Worm (Caenorhabditis elegans) whole organism, early embryonic: Measurements from ENCODE around the gene F56C3.10.

Experiments used
- B0310.2 ChIP-seq: sonication (generic microtip); optimal IDR thresholded peaks from 2 replicates; lab custom pipeline; 2016; ENCODE audit warnings: mild to moderate bottlenecking, missing genetic modification characterization, missing compliant biosample characterization
- F13C5.2 ChIP-seq: sonication (generic microtip); optimal IDR thresholded peaks from 2 replicates; lab custom pipeline; 2017; ENCODE audit warnings: mild to moderate bottlenecking, missing genetic modification characterization, inconsistent platforms, missing compliant biosample characterization
- aly-1 ChIP-seq: sonication (generic microtip); optimal IDR thresholded peaks from 2 replicates; lab custom pipeline; 2016; ENCODE audit warnings: missing genetic modification characterization, missing compliant biosample characterization
- ama-1 ChIP-seq: fragments of 150-350 bp; optimal IDR thresholded peaks from 2 replicates; lab custom pipeline; 2014
- ceh-13 ChIP-seq: fragments of 200-800 bp; sonication (Bioruptor generic); optimal IDR thresholded peaks from 2 replicates; lab custom pipeline; 2018; ENCODE audit warnings: mild to moderate bottlenecking, missing genetic modification characterization, missing compliant biosample characterization
- ceh-36 ChIP-seq: sonication (generic microtip); optimal IDR thresholded peaks from 2 replicates; lab custom pipeline; 2016; ENCODE audit warnings: missing genetic modification characterization, inconsistent platforms, missing compliant biosample characterization
- ets-7 ChIP-seq: sonication (generic microtip); optimal IDR thresholded peaks from 2 replicates; lab custom pipeline; 2016; ENCODE audit warnings: missing genotype, missing genetic modification characterization, missing compliant biosample characterization
- flt-1 ChIP-seq: fragments of 200-800 bp; sonication (Bioruptor generic); IDR thresholded peaks from 2 replicates; pipeline ENCODE4 v1.3.6; 2022; ENCODE audit warnings: missing genetic modification characterization, missing compliant biosample characterization
- hmbx-1 ChIP-seq: sonication (generic microtip); optimal IDR thresholded peaks from 2 replicates; lab custom pipeline; 2016; ENCODE audit warnings: mild to moderate bottlenecking, missing genetic modification characterization, missing compliant biosample characterization
- hmg-4 ChIP-seq: fragments of 200-800 bp; sonication (Bioruptor generic); optimal IDR thresholded peaks from 2 replicates; lab custom pipeline; 2018; ENCODE audit warnings: mild to moderate bottlenecking, missing genetic modification characterization, missing compliant biosample characterization
- hnd-1 ChIP-seq: sonication (generic microtip); optimal IDR thresholded peaks from 2 replicates; lab custom pipeline; 2016; ENCODE audit warnings: missing genetic modification characterization, missing compliant biosample characterization
- pes-1 ChIP-seq: fragments of 200-800 bp; sonication (Bioruptor generic); IDR thresholded peaks from 2 replicates; pipeline ENCODE4 v1.3.6; 2022; ENCODE audit warnings: missing genetic modification reagents, missing genetic modification characterization, missing compliant biosample characterization
- scrt-1 ChIP-seq: fragments of 200-800 bp; sonication (Bioruptor generic); IDR thresholded peaks from 2 replicates; pipeline ENCODE4 v1.3.6; 2022; ENCODE audit warnings: missing genetic modification characterization, missing compliant biosample characterization
- sea-1 ChIP-seq: fragments of 200-800 bp; sonication (Bioruptor generic); conservative IDR thresholded peaks from 2 replicates; pipeline ENCODE4 v1.3.6; 2022; ENCODE audit warnings: missing genetic modification characterization, missing compliant biosample characterization
- tbx-11 ChIP-seq: fragments of 200-800 bp; sonication (Bioruptor generic); IDR thresholded peaks from 2 replicates; pipeline ENCODE4 v1.3.6; 2022; ENCODE audit warnings: missing genetic modification characterization, missing compliant biosample characterization
- tbx-37 ChIP-seq: fragments of 200-800 bp; sonication (Bioruptor generic); conservative IDR thresholded peaks from 2 replicates; pipeline ENCODE4 v1.3.6; 2022; ENCODE audit warnings: missing genetic modification reagents, missing genetic modification characterization, missing compliant biosample characterization
- tra-4 ChIP-seq: sonication (generic microtip); optimal IDR thresholded peaks from 2 replicates; lab custom pipeline; 2017; ENCODE audit warnings: missing genetic modification characterization, missing compliant biosample characterization

The F56C3.10 gene

ce11 chrX:1393891-1394290 lies 12.4 kb upstream of the F56C3.10 start, which contains the start of gene F56C3.9:
TSS of gene F56C3.9 (minus strand) at chrX:1393991.
- TF ChIP-seq tra-4 (no peak), F13C5.2 (tag; lab: Kevin White, UChicago) (no peak), hmbx-1 (tag; lab: Kevin White, UChicago) (no peak), ets-7 (tag; lab: Kevin White, UChicago) (no peak), ceh-13 (GFP tag; lab: Kevin White, UChicago) (no peak), flt-1 (GFP tag; lab: Robert Waterston, UW) (no peak), hmg-4 (GFP tag; lab: Kevin White, UChicago) (no peak), ceh-36 (no peak)

- TF ChIP-seq flt-1 (GFP tag; lab: Robert Waterston, UW) (no peak), aly-1 (tag; lab: Kevin White, UChicago) (no peak), ceh-13 (GFP tag; lab: Kevin White, UChicago) (no peak), tbx-11 (no peak), sea-1 (GFP tag; lab: Robert Waterston, UW) (no peak), B0310.2 (tag; lab: Kevin White, UChicago) (no peak), scrt-1 (no peak), ama-1 (lab: Kevin White, UChicago) (no peak), hnd-1 (no peak), F13C5.2 (tag; lab: Kevin White, UChicago) (no peak), tbx-37 (GFP tag; lab: Robert Waterston, UW) (no peak), hmbx-1 (tag; lab: Kevin White, UChicago) (no peak), tra-4 (no peak), ets-7 (tag; lab: Kevin White, UChicago) (no peak)
These were observed 8.0 kb upstream of the F56C3.10 start for ce11 chrX:1389382-1389983.

ce11 chrX:1386893-1387367 lies 5.5 kb upstream of the F56C3.10 start, which contains the start of gene F56C3.1:
TSS of gene F56C3.1 (plus strand) at chrX:1387317.
- no peak for TF ChIP-seq flt-1 (GFP tag; lab: Robert Waterston, UW)
- TF ChIP-seq hnd-1: no peak
- no peak for TF ChIP-seq tra-4
- TF ChIP-seq ceh-36: no peak
- TF ChIP-seq B0310.2 (tag; lab: Kevin White, UChicago): no peak
- no peak for TF ChIP-seq scrt-1
- TF ChIP-seq hmbx-1 (tag; lab: Kevin White, UChicago): no peak
- no peak for TF ChIP-seq tbx-11
- TF ChIP-seq ets-7 (tag; lab: Kevin White, UChicago): no peak
- TF ChIP-seq ceh-13 (GFP tag; lab: Kevin White, UChicago): no peak
- TF ChIP-seq ama-1 (lab: Kevin White, UChicago): no peak
- TF ChIP-seq sea-1 (GFP tag; lab: Robert Waterston, UW): no peak; the same call in 1 of the 2 replicates
- TF ChIP-seq hmg-4 (GFP tag; lab: Kevin White, UChicago): no peak
- TF ChIP-seq tbx-37 (GFP tag; lab: Robert Waterston, UW): no peak
- no peak for TF ChIP-seq aly-1 (tag; lab: Kevin White, UChicago)

- no peak for TF ChIP-seq tbx-37 (GFP tag; lab: Robert Waterston, UW)
- TF ChIP-seq hnd-1: no peak
- no peak for TF ChIP-seq ceh-13 (GFP tag; lab: Kevin White, UChicago)
- TF ChIP-seq ama-1 (lab: Kevin White, UChicago): no peak
- no peak for TF ChIP-seq scrt-1
- no peak for TF ChIP-seq hmbx-1 (tag; lab: Kevin White, UChicago)
- no peak for TF ChIP-seq B0310.2 (tag; lab: Kevin White, UChicago)
- TF ChIP-seq hmg-4 (GFP tag; lab: Kevin White, UChicago): no peak
- TF ChIP-seq aly-1 (tag; lab: Kevin White, UChicago): no peak
- TF ChIP-seq tra-4: no peak
- no peak for TF ChIP-seq pes-1 (GFP tag; lab: Robert Waterston, UW)
- TF ChIP-seq ceh-36: no peak
- no peak for TF ChIP-seq ets-7 (tag; lab: Kevin White, UChicago)
- TF ChIP-seq sea-1 (GFP tag; lab: Robert Waterston, UW): no peak
- no peak for TF ChIP-seq flt-1 (GFP tag; lab: Robert Waterston, UW)
- no peak for TF ChIP-seq F13C5.2 (tag; lab: Kevin White, UChicago)
- TF ChIP-seq tbx-11: no peak
These were observed 3.1 kb upstream of the F56C3.10 start, which contains the start of gene F56C3.8 for ce11 chrX:1384538-1384937. TSS of gene F56C3.8 (minus strand) at chrX:1384638.

ce11 chrX:1383546-1383945 lies 2.1 kb upstream of the F56C3.10 start:
- TF ChIP-seq ceh-36 (no peak), ama-1 (lab: Kevin White, UChicago) (no peak), hnd-1 (no peak), F13C5.2 (tag; lab: Kevin White, UChicago) (no peak), tbx-37 (GFP tag; lab: Robert Waterston, UW) (no peak), scrt-1 (no peak), ets-7 (tag; lab: Kevin White, UChicago) (no peak), hmbx-1 (tag; lab: Kevin White, UChicago) (no peak), flt-1 (GFP tag; lab: Robert Waterston, UW) (no peak), B0310.2 (tag; lab: Kevin White, UChicago) (no peak), tra-4 (no peak), hmg-4 (GFP tag; lab: Kevin White, UChicago) (no peak), ceh-13 (GFP tag; lab: Kevin White, UChicago) (no peak), pes-1 (GFP tag; lab: Robert Waterston, UW) (no peak)

- TF ChIP-seq F13C5.2 (tag; lab: Kevin White, UChicago): peak; percentile 84
- no peak for TF ChIP-seq ama-1 (lab: Kevin White, UChicago)
- peak; percentile 90 for TF ChIP-seq pes-1 (GFP tag; lab: Robert Waterston, UW)
- peak; percentile 73 for TF ChIP-seq hnd-1
- TF ChIP-seq aly-1 (tag; lab: Kevin White, UChicago): peak; percentile 91
- peak; percentile 75 for TF ChIP-seq ceh-36
- peak; percentile 90 for TF ChIP-seq flt-1 (GFP tag; lab: Robert Waterston, UW)
- TF ChIP-seq hmg-4 (GFP tag; lab: Kevin White, UChicago): peak; percentile 90
- peak; percentile 31 for TF ChIP-seq hmbx-1 (tag; lab: Kevin White, UChicago)
- TF ChIP-seq B0310.2 (tag; lab: Kevin White, UChicago): peak; percentile 60
- peak; percentile 75 for TF ChIP-seq ceh-13 (GFP tag; lab: Kevin White, UChicago)
- TF ChIP-seq ets-7 (tag; lab: Kevin White, UChicago): peak; percentile 71
- TF ChIP-seq tbx-37 (GFP tag; lab: Robert Waterston, UW): peak; percentile 81
- peak; percentile 59 for TF ChIP-seq tra-4
- TF ChIP-seq sea-1 (GFP tag; lab: Robert Waterston, UW): peak; percentile 89
- peak; percentile 93 for TF ChIP-seq tbx-11
- peak; percentile 94 for TF ChIP-seq scrt-1
These were observed 2.1 kb downstream of the F56C3.10 start for ce11 chrX:1379391-1379790.
